Worm (Caenorhabditis elegans): ENCODE measurements around the gene F13D12.8.

ce11 chrII:11700200-11700599, 32.2 kb downstream of the F13D12.8 start, which contains the start of gene inos-1:
- no peak for TF ChIP-seq nfya-1 (tag; optimal IDR thresholded peaks at IDR 0.05)
- TF ChIP-seq K02D7.2 (tag; optimal IDR thresholded peaks at IDR 0.05): no peak
- TF ChIP-seq pqm-1 (tag; optimal IDR thresholded peaks at IDR 0.05): no peak
